Worm (Caenorhabditis elegans) whole organism, L2 larva: Measurements from ENCODE around the gene ZK938.10.

Experiments used
- Y55F3AM.14 ChIP-seq: fragments of 200-800 bp; sonication (Bioruptor generic); optimal IDR thresholded peaks from 2 replicates; lab custom pipeline; 2018; ENCODE audit warnings: mild to moderate bottlenecking, missing genetic modification characterization, missing compliant biosample characterization
- lin-39 ChIP-seq: fragments of 150-350 bp; optimal IDR thresholded peaks from 2 replicates; lab custom pipeline; 2014; ENCODE audit warnings: missing biosample characterization, missing genetic modification reagents, missing genetic modification characterization
- mdl-1 ChIP-seq, 2 experiments: fragments of 150-350 bp in 1 of 2; sonication (generic microtip) in 1 of 2; optimal IDR thresholded peaks; 2 replicates each; lab custom pipeline; 2017; ENCODE audit warnings: missing biosample characterization in 2 of 2, missing genetic modification characterization in 2 of 2

DNA sequence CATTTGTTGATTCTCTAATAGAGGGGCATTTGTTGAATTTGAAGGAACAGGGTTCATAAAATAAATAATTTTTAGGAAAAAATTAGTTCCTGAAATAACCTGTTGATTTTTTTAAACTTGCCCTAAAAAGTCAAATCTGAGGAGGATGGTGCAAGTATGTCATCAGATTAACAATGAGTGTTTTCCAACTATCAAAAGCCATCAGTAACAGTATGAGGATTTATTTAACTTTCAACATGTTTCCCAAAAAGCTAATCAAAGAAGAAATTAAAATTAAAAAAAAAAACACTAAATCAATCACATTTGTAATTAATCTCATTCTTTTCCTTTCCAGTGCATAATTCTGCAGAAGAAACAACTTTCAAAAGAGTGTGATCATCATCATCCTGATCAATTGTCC, 8.7 kb upstream of the ZK938.10 start, which contains the start of gene chil-5:
- TF ChIP-seq lin-39 (no peak), Y55F3AM.14 (no peak), mdl-1 (tag; optimal IDR thresholded peaks at IDR 0.05; lab: Kevin White, UChicago) (no peak)
